Fruit fly (Drosophila melanogaster) whole organism, prepupa: Measurements from ENCODE around the gene Tmep.

Source experiments
- Blimp-1 ChIP-seq: fragments of 200-800 bp; sonication (Bioruptor generic); optimal IDR thresholded peaks from 3 replicates; lab custom pipeline; 2017; ENCODE audit warnings: missing biosample characterization, missing genetic modification characterization, mild to moderate bottlenecking, moderate library complexity, missing genetic modification reagents
- CG10669 ChIP-seq: fragments of 200-800 bp; sonication (Bioruptor generic); optimal IDR thresholded peaks from 3 replicates; lab custom pipeline; 2018; ENCODE audit warnings: missing biosample characterization, mild to moderate bottlenecking, missing genetic modification characterization, moderate library complexity
- CG11762 ChIP-seq: fragments of 200-800 bp; sonication (Bioruptor generic); optimal IDR thresholded peaks from 3 replicates; lab custom pipeline; 2016; ENCODE audit warnings: missing biosample characterization, missing genetic modification characterization; ENCODE audit not compliant: insufficient read depth
- CG11902 ChIP-seq: fragments of 200-800 bp; sonication (Bioruptor generic); optimal IDR thresholded peaks from 3 replicates; lab custom pipeline; 2016; ENCODE audit warnings: missing biosample characterization, missing genetic modification characterization
- CG3032 ChIP-seq: fragments of 200-800 bp; optimal IDR thresholded peaks from 2 replicates; lab custom pipeline; 2019; ENCODE audit warnings: missing biosample characterization, mild to moderate bottlenecking, missing genetic modification characterization, moderate library complexity
- CG31627 ChIP-seq: fragments of 200-800 bp; sonication (Bioruptor generic); optimal IDR thresholded peaks from 3 replicates; lab custom pipeline; 2016; ENCODE audit warnings: missing biosample characterization, missing genetic modification characterization
- CG32006 ChIP-seq: fragments of 200-800 bp; sonication (Bioruptor generic); optimal IDR thresholded peaks from 3 replicates; lab custom pipeline; 2017; ENCODE audit warnings: missing biosample characterization, mild to moderate bottlenecking, missing genetic modification characterization
- CG3919 ChIP-seq: fragments of 200-800 bp; sonication (Bioruptor generic); optimal IDR thresholded peaks from 3 replicates; lab custom pipeline; 2016; ENCODE audit warnings: missing biosample characterization, missing genetic modification characterization
- CG4318 ChIP-seq: fragments of 200-800 bp; sonication (Bioruptor generic); optimal IDR thresholded peaks from 3 replicates; lab custom pipeline; 2017; ENCODE audit warnings: missing biosample characterization, mild to moderate bottlenecking, missing genetic modification characterization
- CG6276 ChIP-seq: fragments of 200-800 bp; sonication (Bioruptor generic); optimal IDR thresholded peaks from 2 replicates; lab custom pipeline; 2017; ENCODE audit warnings: missing biosample characterization, mild to moderate bottlenecking, missing genetic modification characterization
- CG6792 ChIP-seq: fragments of 200-800 bp; sonication (Bioruptor generic); optimal IDR thresholded peaks from 3 replicates; lab custom pipeline; 2016; ENCODE audit warnings: missing biosample characterization, missing genetic modification characterization
- CG6854 ChIP-seq: fragments of 200-800 bp; sonication (Bioruptor generic); optimal IDR thresholded peaks from 2 replicates; lab custom pipeline; 2017; ENCODE audit warnings: missing biosample characterization, mild to moderate bottlenecking, missing genetic modification characterization
- CG8119 ChIP-seq: fragments of 200-800 bp; sonication (Bioruptor generic); IDR thresholded peaks from 3 replicates; pipeline ENCODE4 v1.3.6; 2022; ENCODE audit warnings: missing biosample characterization, missing genetic modification characterization
- CG8319 ChIP-seq: fragments of 200-800 bp; sonication (Bioruptor generic); optimal IDR thresholded peaks from 3 replicates; lab custom pipeline; 2016; ENCODE audit warnings: missing biosample characterization, missing genetic modification characterization
- CG8632 ChIP-seq: fragments of 200-800 bp; sonication (Bioruptor generic); optimal IDR thresholded peaks from 3 replicates; lab custom pipeline; 2016; ENCODE audit warnings: missing biosample characterization, missing genetic modification characterization
- Eip75B ChIP-seq: fragments of 200-800 bp; sonication (Bioruptor generic); optimal IDR thresholded peaks from 3 replicates; lab custom pipeline; 2016; ENCODE audit warnings: missing biosample characterization, missing genetic modification characterization
- Eip78C ChIP-seq: fragments of 200-800 bp; sonication (Bioruptor generic); peaks from one replicate; lab custom pipeline; 2016; ENCODE audit warnings: missing biosample characterization, missing genetic modification characterization
- Gug ChIP-seq: fragments of 200-800 bp; sonication (Bioruptor generic); IDR thresholded peaks from 2 replicates; pipeline ENCODE4 v1.3.6; 2022; ENCODE audit warnings: missing biosample characterization, missing genetic modification characterization
- Hr39 ChIP-seq: fragments of 200-800 bp; sonication (Bioruptor generic); optimal IDR thresholded peaks from 2 replicates; lab custom pipeline; 2016; ENCODE audit warnings: missing biosample characterization, missing genetic modification characterization
- Hr4 ChIP-seq: fragments of 200-800 bp; sonication (Bioruptor generic); optimal IDR thresholded peaks from 3 replicates; lab custom pipeline; 2016; ENCODE audit warnings: missing biosample characterization, missing genetic modification characterization
- Lpt ChIP-seq: fragments of 200-800 bp; sonication (Bioruptor generic); optimal IDR thresholded peaks from 3 replicates; lab custom pipeline; 2016; ENCODE audit warnings: missing biosample characterization, missing genetic modification characterization
- Met ChIP-seq: fragments of 200-800 bp; sonication (Bioruptor generic); optimal IDR thresholded peaks from 3 replicates; lab custom pipeline; 2016; ENCODE audit warnings: missing biosample characterization, missing genetic modification characterization
- OdsH ChIP-seq: fragments of 200-800 bp; sonication (Bioruptor generic); optimal IDR thresholded peaks from 3 replicates; lab custom pipeline; 2016; ENCODE audit warnings: missing biosample characterization, missing genetic modification characterization
- Sox102F ChIP-seq: fragments of 200-800 bp; sonication (Bioruptor generic); optimal IDR thresholded peaks from 2 replicates; lab custom pipeline; 2016; ENCODE audit warnings: missing biosample characterization, mild to moderate bottlenecking, missing genetic modification characterization
- Sox14 ChIP-seq: fragments of 200-800 bp; sonication (Bioruptor generic); optimal IDR thresholded peaks from 3 replicates; lab custom pipeline; 2016; ENCODE audit warnings: missing biosample characterization, missing genetic modification characterization
- Sox15 ChIP-seq: fragments of 200-800 bp; sonication (Bioruptor generic); optimal IDR thresholded peaks from 3 replicates; lab custom pipeline; 2016; ENCODE audit warnings: missing biosample characterization, missing genetic modification characterization
- achi ChIP-seq: fragments of 200-800 bp; sonication (Bioruptor generic); optimal IDR thresholded peaks from 3 replicates; lab custom pipeline; 2016; ENCODE audit warnings: missing biosample characterization, missing genetic modification characterization
- acj6 ChIP-seq: fragments of 200-800 bp; sonication (Bioruptor generic); optimal IDR thresholded peaks from 3 replicates; lab custom pipeline; 2016; ENCODE audit warnings: missing biosample characterization, missing genetic modification characterization
- cyc ChIP-seq: fragments of 200-800 bp; sonication (Bioruptor generic); optimal IDR thresholded peaks from 3 replicates; lab custom pipeline; 2016; ENCODE audit warnings: missing biosample characterization, missing genetic modification characterization
- eg ChIP-seq: fragments of 200-800 bp; sonication (Bioruptor generic); IDR thresholded peaks from 3 replicates; pipeline ENCODE4 v1.3.6; 2022; ENCODE audit warnings: missing biosample characterization, missing genetic modification characterization
- fd59A ChIP-seq: fragments of 200-800 bp; sonication (Bioruptor generic); optimal IDR thresholded peaks from 2 replicates; lab custom pipeline; 2017; ENCODE audit warnings: missing biosample characterization, mild to moderate bottlenecking, missing genetic modification characterization, missing genetic modification reagents
- net ChIP-seq: fragments of 200-800 bp; sonication (Bioruptor generic); optimal IDR thresholded peaks from 3 replicates; lab custom pipeline; 2016; ENCODE audit warnings: missing biosample characterization, missing genetic modification characterization
- pdm3 ChIP-seq: fragments of 200-800 bp; sonication (Bioruptor generic); optimal IDR thresholded peaks from 3 replicates; lab custom pipeline; 2016; ENCODE audit warnings: missing biosample characterization, missing genetic modification characterization
- salr ChIP-seq, 2 experiments: fragments of 200-800 bp; sonication (Bioruptor generic); optimal IDR thresholded peaks; 3 replicates each; lab custom pipeline; 2016 to 2018; ENCODE audit warnings: missing biosample characterization in 2 of 2, missing genetic modification characterization in 2 of 2, mild to moderate bottlenecking in 1 of 2
- ss ChIP-seq, 2 experiments: fragments of 200-800 bp; sonication (Bioruptor generic); optimal IDR thresholded peaks; 2 replicates in 1 of 2; 3 replicates in 1 of 2; lab custom pipeline; 2017 to 2018; ENCODE audit warnings: mild to moderate bottlenecking in 2 of 2, missing biosample characterization in 2 of 2, missing genetic modification characterization in 2 of 2, moderate library complexity in 1 of 2
- svp ChIP-seq: fragments of 200-800 bp; sonication (Bioruptor generic); peaks from one replicate; lab custom pipeline; 2016; ENCODE audit warnings: missing biosample characterization, missing genetic modification characterization
- topi ChIP-seq: fragments of 200-800 bp; sonication (Bioruptor generic); optimal IDR thresholded peaks from 3 replicates; lab custom pipeline; 2016; ENCODE audit warnings: missing biosample characterization, missing genetic modification characterization
- vri ChIP-seq: fragments of 200-800 bp; sonication (Bioruptor generic); optimal IDR thresholded peaks from 3 replicates; lab custom pipeline; 2016; ENCODE audit warnings: missing biosample characterization, mild to moderate bottlenecking, missing genetic modification characterization

Tmep gene

DNA sequence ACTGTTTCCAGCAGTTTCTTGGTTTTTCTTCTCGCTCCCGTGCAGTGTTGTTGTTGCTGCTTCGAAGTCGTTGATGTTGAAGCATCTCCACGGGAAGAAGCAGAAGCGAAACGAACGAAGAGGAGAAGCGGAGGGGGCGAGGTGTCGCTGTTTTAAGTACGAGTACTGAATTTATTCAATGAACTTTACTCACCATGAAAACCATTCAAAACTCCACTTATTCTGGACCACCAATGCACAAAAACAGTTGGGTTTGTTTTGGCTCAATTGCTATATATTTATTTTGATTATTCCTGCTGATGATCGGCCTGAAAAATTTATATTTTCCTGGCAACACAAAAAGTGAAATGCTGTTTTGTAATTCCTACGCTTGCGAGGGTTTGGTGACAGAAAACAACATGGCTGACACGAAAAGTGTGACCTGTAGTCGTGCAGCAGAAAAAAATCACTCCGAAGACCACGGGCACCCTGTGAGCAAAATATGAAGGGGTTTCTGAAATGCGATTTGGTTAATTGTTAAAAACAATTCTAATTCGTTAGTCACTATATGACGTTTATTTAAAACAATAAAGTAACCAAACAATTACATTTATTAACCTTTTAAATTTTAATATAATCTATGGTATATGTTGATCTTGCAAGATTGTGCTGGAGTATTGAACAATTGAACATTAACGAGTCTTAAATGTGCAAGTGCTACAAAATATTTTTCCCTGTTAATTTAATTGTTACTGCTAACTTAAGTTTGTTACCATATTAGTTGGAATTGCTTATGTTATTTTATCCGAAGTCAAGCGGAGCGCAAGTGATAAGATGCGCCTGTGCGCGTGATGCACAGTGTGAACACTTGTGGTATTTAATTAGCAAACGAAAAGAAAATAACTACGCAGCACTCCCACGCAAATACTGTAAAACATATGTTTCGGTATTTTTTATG is 488 bp upstream of the Tmep start, which contains the start of gene CG7879 (continued):
- no peak for TF ChIP-seq Sox14 (GFP tag; lab: Kevin White, UChicago)
- no peak for TF ChIP-seq Met (GFP tag; lab: Kevin White, UChicago)
- no peak for TF ChIP-seq CG8319 (GFP tag; lab: Kevin White, UChicago)
- TF ChIP-seq eg (GFP tag; lab: Robert Waterston, UW), result 0 out of 3 replicates have a peak, but pooled peaks have one; percentile 25
- TF ChIP-seq Hr4 (GFP tag; lab: Kevin White, UChicago), result peak; percentile 42
- no peak for TF ChIP-seq CG11762 (GFP tag; lab: Kevin White, UChicago)
- TF ChIP-seq fd59A (GFP tag; lab: Kevin White, UChicago), result no peak
- TF ChIP-seq CG8632 (GFP tag; lab: Kevin White, UChicago), result no peak
- no peak for TF ChIP-seq Blimp-1
- TF ChIP-seq net, result peak; percentile 55
- no peak for TF ChIP-seq CG6792 (GFP tag; lab: Kevin White, UChicago)
- peak; percentile 23 for TF ChIP-seq Sox102F (GFP tag; lab: Kevin White, UChicago)
- TF ChIP-seq vri (GFP tag; lab: Kevin White, UChicago), result peak; percentile 52
- no peak for TF ChIP-seq salr (GFP tag; optimal IDR thresholded peaks at IDR 0.05; lab: Kevin White, UChicago)
- TF ChIP-seq CG11902, result no peak
- TF ChIP-seq CG4318 (GFP tag; lab: Kevin White, UChicago), result no peak
- peak; percentile 73 for TF ChIP-seq Eip78C
- no peak for TF ChIP-seq CG32006 (GFP tag; lab: Kevin White, UChicago)
- TF ChIP-seq cyc, result peak; percentile 7
- peak; percentile 63 for TF ChIP-seq CG6854
- peak; percentile 31 for TF ChIP-seq CG31627 (GFP tag; lab: Kevin White, UChicago)
- TF ChIP-seq CG6276 (GFP tag; lab: Kevin White, UChicago), result no peak
- no peak for TF ChIP-seq topi
- TF ChIP-seq CG8119 (GFP tag; lab: Robert Waterston, UW), result no peak
- no peak for TF ChIP-seq Gug (GFP tag; lab: Robert Waterston, UW)

DNA sequence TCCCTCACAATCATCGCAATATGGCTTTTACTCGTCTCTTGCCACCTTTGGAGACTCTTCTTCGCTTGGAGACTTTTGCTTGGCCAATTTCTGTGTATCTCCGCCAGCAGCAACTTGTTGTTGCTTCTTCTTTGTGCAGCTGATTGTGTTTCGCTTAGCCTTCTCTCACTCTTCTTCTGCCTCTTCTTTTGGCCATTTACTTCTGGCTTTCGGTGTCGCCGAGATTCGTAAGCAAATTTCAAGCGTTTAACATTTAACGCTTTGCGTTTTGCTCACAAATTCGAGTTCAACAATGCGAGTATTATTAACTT is 940 bp downstream of the Tmep start:
- no peak for TF ChIP-seq Eip78C
- TF ChIP-seq CG6854, result peak; percentile 57
- TF ChIP-seq pdm3 (GFP tag; lab: Kevin White, UChicago), result no peak
- TF ChIP-seq OdsH (GFP tag; lab: Kevin White, UChicago), result no peak
- peak; percentile 74 for TF ChIP-seq svp (GFP tag; lab: Kevin White, UChicago)
- TF ChIP-seq Hr39, result no peak
- TF ChIP-seq net, result no peak
- TF ChIP-seq acj6 (GFP tag; lab: Kevin White, UChicago), result no peak
- peak; percentile 39 for TF ChIP-seq Sox14 (GFP tag; lab: Kevin White, UChicago)
- peak in 1 of 2 experiments; percentile 30 for TF ChIP-seq ss (GFP tag; optimal IDR thresholded peaks at IDR 0.05; lab: Kevin White, UChicago)

DNA sequence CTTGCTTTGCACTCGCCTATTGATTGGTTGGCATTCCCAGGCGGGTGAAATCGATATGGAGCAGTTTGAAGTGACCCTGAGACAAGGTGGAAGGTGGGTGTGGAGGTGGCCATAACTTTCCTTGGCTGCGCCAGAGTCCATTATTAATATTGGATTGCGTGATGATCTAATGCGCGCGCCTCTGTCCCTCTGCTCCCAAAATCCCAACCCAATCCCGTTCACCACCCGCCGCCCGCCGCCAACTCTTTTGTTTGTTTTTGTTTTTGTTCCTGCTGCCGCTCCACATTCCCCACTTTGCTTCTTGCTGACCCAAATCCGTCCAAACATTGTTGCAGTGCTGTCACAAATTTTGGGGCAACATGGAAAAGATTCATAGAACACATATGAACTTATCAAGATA is 2.1 kb downstream of the Tmep start:
- TF ChIP-seq Eip78C (no peak), Lpt (GFP tag; lab: Kevin White, UChicago) (no peak), Hr4 (GFP tag; lab: Kevin White, UChicago) (no peak), CG3032 (tag; lab: Kevin White, UChicago) (no peak), CG6854 (no peak)

DNA sequence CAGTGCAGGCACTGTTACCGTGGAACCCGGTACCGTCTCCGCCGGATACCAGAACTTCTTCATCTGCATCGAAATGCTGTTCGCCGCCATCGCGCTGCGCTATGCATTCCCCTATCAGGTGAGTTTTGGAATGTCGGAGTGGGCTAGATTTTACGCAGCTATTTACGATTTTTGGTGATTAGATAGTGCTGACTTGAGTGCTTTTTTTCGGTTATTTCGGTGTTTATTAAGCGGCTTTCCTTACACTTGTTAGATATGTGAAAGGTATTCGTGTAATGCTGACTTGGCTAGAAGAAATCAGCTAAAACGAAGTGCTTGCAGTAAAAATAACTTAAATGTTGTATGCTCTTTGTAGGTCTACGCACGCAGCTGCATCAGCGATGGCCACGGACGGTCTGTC is 4.2 kb downstream of the Tmep start:
- TF ChIP-seq CG10669 (no peak), Eip75B (GFP tag; lab: Kevin White, UChicago) (no peak), salr (GFP tag; optimal IDR thresholded peaks at IDR 0.05; lab: Kevin White, UChicago) (no peak), CG8319 (GFP tag; lab: Kevin White, UChicago) (no peak), CG3919 (GFP tag; lab: Kevin White, UChicago) (no peak), CG32006 (GFP tag; lab: Kevin White, UChicago) (no peak), Sox15 (GFP tag; lab: Kevin White, UChicago) (no peak), achi (GFP tag; lab: Kevin White, UChicago) (no peak)
